Fruit fly (Drosophila melanogaster) whole organism, wandering third instar larva: Measurements from ENCODE around the gene CG32655.

Experiments
- Sp1 ChIP-seq: fragments of 200-800 bp; sonication (Bioruptor generic); optimal IDR thresholded peaks from 3 replicates; lab custom pipeline; 2019; ENCODE audit warnings: missing biosample characterization, mild to moderate bottlenecking, missing genetic modification characterization, moderate library complexity
- Vsx2 ChIP-seq: fragments of 200-300, 225-300 bp; sonication (Bioruptor generic); optimal IDR thresholded peaks from 2 replicates; lab custom pipeline; 2018; ENCODE audit warnings: missing biosample characterization, missing genetic modification characterization; ENCODE audit not compliant: partially characterized antibody
- foxo ChIP-seq, 2 experiments: fragments of 200-800 bp; sonication (Bioruptor generic); optimal IDR thresholded peaks; 2 replicates in 1 of 2; 3 replicates in 1 of 2; lab custom pipeline; 2016 to 2017; ENCODE audit warnings: missing biosample characterization in 2 of 2, missing genetic modification characterization in 2 of 2
- h ChIP-seq: fragments of 200-800 bp; sonication (Bioruptor generic); optimal IDR thresholded peaks from 3 replicates; lab custom pipeline; 2016; ENCODE audit warnings: missing biosample characterization, mild to moderate bottlenecking, missing genetic modification characterization
- psq ChIP-seq: fragments of 200-800 bp; sonication (Bioruptor generic); optimal IDR thresholded peaks from 3 replicates; lab custom pipeline; 2017; ENCODE audit warnings: missing biosample characterization, mild to moderate bottlenecking, missing genetic modification characterization, moderate library complexity
- usp ChIP-seq: fragments of >200 bp; optimal IDR thresholded peaks from 2 replicates; lab custom pipeline; 2017; ENCODE audit warnings: missing biosample characterization, missing genetic modification characterization

- TF ChIP-seq foxo (GFP tag; optimal IDR thresholded peaks at IDR 0.05; lab: Kevin White, UChicago) (no peak), Sp1 (GFP tag; lab: Kevin White, UChicago) (no peak), h (no peak), psq (GFP tag; lab: Kevin White, UChicago) (no peak), Vsx2 (GFP tag; lab: Kevin White, UChicago) (no peak), usp (no peak)
Measured at dm6 chrX:12259436-12259835, 23.8 kb upstream of the CG32655 start.
